Fruit fly (Drosophila melanogaster) whole organism, embryonic: ENCODE results near the gene Ubc6.

ENCODE experiments used
- CG10431 ChIP-seq: fragments of 200-800 bp; sonication (Bioruptor generic); optimal IDR thresholded peaks from 3 replicates; lab custom pipeline; 2018; ENCODE audit warnings: missing biosample characterization, mild to moderate bottlenecking, missing genetic modification characterization
- CG10959 ChIP-seq: fragments of 200-800 bp; sonication (Bioruptor generic); IDR thresholded peaks from 2 replicates; pipeline ENCODE4 v1.3.6; 2022; ENCODE audit warnings: missing biosample characterization, missing genetic modification characterization
- CG11696 ChIP-seq: fragments of 200-800 bp; sonication (Bioruptor generic); IDR thresholded peaks from 2 replicates; pipeline ENCODE4 v1.3.6; 2022; ENCODE audit warnings: missing biosample characterization, missing genetic modification characterization
- CG12219 ChIP-seq: fragments of 200-800 bp; sonication (Bioruptor generic); optimal IDR thresholded peaks from 3 replicates; lab custom pipeline; 2018; ENCODE audit warnings: missing biosample characterization, mild to moderate bottlenecking, missing genetic modification characterization
- CG12942 ChIP-seq: fragments of 200-800 bp; sonication (Bioruptor generic); optimal IDR thresholded peaks from 3 replicates; lab custom pipeline; 2016; ENCODE audit warnings: missing biosample characterization, missing genetic modification characterization
- CG13894 ChIP-seq: fragments of 200-800 bp; sonication (Bioruptor generic); optimal IDR thresholded peaks from 3 replicates; lab custom pipeline; 2018; ENCODE audit warnings: missing biosample characterization, mild to moderate bottlenecking, missing genetic modification characterization, moderate library complexity
- CG15269 ChIP-seq: fragments of 200-800 bp; sonication (Bioruptor generic); optimal IDR thresholded peaks from 2 replicates; lab custom pipeline; 2018; ENCODE audit warnings: missing biosample characterization, mild to moderate bottlenecking, missing genetic modification characterization, moderate library complexity
- CG1603 ChIP-seq: fragments of 200-800 bp; sonication (Bioruptor generic); optimal IDR thresholded peaks from 2 replicates; lab custom pipeline; 2019; ENCODE audit warnings: missing biosample characterization, mild to moderate bottlenecking, missing genetic modification characterization, moderate library complexity
- CG17186 ChIP-seq: fragments of 200-800 bp; sonication (Bioruptor generic); optimal IDR thresholded peaks from 3 replicates; lab custom pipeline; 2017; ENCODE audit warnings: missing biosample characterization, missing genetic modification reagents, missing genetic modification characterization
- CG17361 ChIP-seq: fragments of 200-800 bp; sonication (Bioruptor generic); IDR thresholded peaks from 3 replicates; pipeline ENCODE4 v1.3.6; 2022; ENCODE audit warnings: missing biosample characterization, missing genetic modification characterization
- CG17802 ChIP-seq: fragments of 200-800 bp; sonication (Bioruptor generic); optimal IDR thresholded peaks from 2 replicates; lab custom pipeline; 2018; ENCODE audit warnings: missing biosample characterization, mild to moderate bottlenecking, missing genetic modification characterization, moderate library complexity
- CG18476 ChIP-seq: fragments of 200-800 bp; sonication (Bioruptor generic); optimal IDR thresholded peaks from 2 replicates; lab custom pipeline; 2016; ENCODE audit warnings: missing biosample characterization, mild to moderate bottlenecking, missing genetic modification characterization
- CG6854 ChIP-seq: fragments of 200-800 bp; sonication (Bioruptor generic); optimal IDR thresholded peaks from 3 replicates; lab custom pipeline; 2017; ENCODE audit warnings: missing biosample characterization, mild to moderate bottlenecking, missing genetic modification characterization
- CG7963 ChIP-seq: fragments of 200-800 bp; sonication (Bioruptor generic); IDR thresholded peaks from 3 replicates; pipeline ENCODE4 v1.3.6; 2022; ENCODE audit warnings: missing biosample characterization, missing genetic modification characterization; ENCODE audit not compliant: partially characterized antibody
- CG8359 ChIP-seq: fragments of 200-800 bp; sonication (Bioruptor generic); optimal IDR thresholded peaks from 2 replicates; lab custom pipeline; 2017; ENCODE audit warnings: missing biosample characterization, mild to moderate bottlenecking, missing genetic modification characterization, borderline replicate concordance
- CoRest ChIP-seq: fragments of 200-800 bp; sonication (Bioruptor generic); optimal IDR thresholded peaks from 3 replicates; lab custom pipeline; 2018; ENCODE audit warnings: missing biosample characterization, mild to moderate bottlenecking, missing genetic modification characterization, moderate library complexity
- Ets97D ChIP-seq: fragments of 200-800 bp; sonication (Bioruptor generic); optimal IDR thresholded peaks from 3 replicates; lab custom pipeline; 2016; ENCODE audit warnings: missing biosample characterization, missing genetic modification characterization
- Fer3 ChIP-seq: fragments of 200-800 bp; sonication (Bioruptor generic); optimal IDR thresholded peaks from 2 replicates; lab custom pipeline; 2018; ENCODE audit warnings: missing biosample characterization, mild to moderate bottlenecking, missing genetic modification characterization, moderate library complexity
- HmgD ChIP-seq: fragments of 200-800 bp; sonication (Bioruptor generic); optimal IDR thresholded peaks from 3 replicates; lab custom pipeline; 2016; ENCODE audit warnings: missing biosample characterization, missing genetic modification characterization
- Jarid2 ChIP-seq: fragments of 200-800 bp; sonication (Bioruptor generic); optimal IDR thresholded peaks from 3 replicates; lab custom pipeline; 2017; ENCODE audit warnings: mild to moderate bottlenecking, missing biosample characterization, missing genetic modification reagents, missing genetic modification characterization
- MTF-1 ChIP-seq: fragments of 200-800 bp; sonication (Bioruptor generic); optimal IDR thresholded peaks from 2 replicates; lab custom pipeline; 2018; ENCODE audit warnings: missing biosample characterization, mild to moderate bottlenecking, missing genetic modification characterization, borderline replicate concordance
- Med ChIP-seq: fragments of 200-800 bp; sonication (Bioruptor generic); peaks from one replicate; lab custom pipeline; 2016; ENCODE audit warnings: missing biosample characterization, missing genetic modification characterization, mild to moderate bottlenecking, inconsistent platforms, moderate library complexity
- Meics ChIP-seq: fragments of 200-800 bp; sonication (Bioruptor generic); optimal IDR thresholded peaks from 2 replicates; lab custom pipeline; 2017; ENCODE audit warnings: missing biosample characterization, mild to moderate bottlenecking, missing genetic modification characterization
- Mrtf ChIP-seq: fragments of 200-800 bp; sonication (Bioruptor generic); IDR thresholded peaks from 3 replicates; pipeline ENCODE4 v1.3.6; 2022; ENCODE audit warnings: missing biosample characterization, missing genetic modification characterization
- PHDP ChIP-seq: fragments of 200-800 bp; sonication (Bioruptor generic); optimal IDR thresholded peaks from 3 replicates; lab custom pipeline; 2018; ENCODE audit warnings: missing biosample characterization, mild to moderate bottlenecking, missing genetic modification characterization, moderate library complexity
- Pdp1 ChIP-seq, 2 experiments: fragments of 200-800 bp; sonication (Bioruptor generic); optimal IDR thresholded peaks; 3 replicates each; lab custom pipeline; 2016; ENCODE audit warnings: missing biosample characterization in 2 of 2, missing genetic modification characterization in 2 of 2, mild to moderate bottlenecking in 1 of 2, moderate library complexity in 1 of 2
- Side ChIP-seq: fragments of 200-800 bp; sonication (Bioruptor generic); optimal IDR thresholded peaks from 2 replicates; lab custom pipeline; 2016; ENCODE audit warnings: missing biosample characterization, missing genetic modification characterization
- Sox100B ChIP-seq: fragments of 200-800 bp; sonication (Bioruptor generic); optimal IDR thresholded peaks from 3 replicates; lab custom pipeline; 2018; ENCODE audit warnings: missing biosample characterization, mild to moderate bottlenecking, missing genetic modification characterization
- Spps ChIP-seq: fragments of 200-800 bp; sonication (Bioruptor generic); optimal IDR thresholded peaks from 2 replicates; lab custom pipeline; 2018; ENCODE audit warnings: missing biosample characterization, mild to moderate bottlenecking, missing genetic modification characterization
- ab ChIP-seq: fragments of 200-800 bp; sonication (Bioruptor generic); optimal IDR thresholded peaks from 2 replicates; lab custom pipeline; 2016; ENCODE audit warnings: missing biosample characterization, missing genetic modification characterization
- abd-A ChIP-seq: fragments of 200-800 bp; sonication (Bioruptor generic); optimal IDR thresholded peaks from 3 replicates; lab custom pipeline; 2019; ENCODE audit warnings: missing biosample characterization, mild to moderate bottlenecking, missing genetic modification characterization, moderate library complexity
- cad ChIP-seq: fragments of >200 bp; optimal IDR thresholded peaks from 2 replicates; lab custom pipeline; 2017; ENCODE audit warnings: missing biosample characterization, missing genetic modification characterization
- crc ChIP-seq: fragments of 200-800 bp; sonication (Bioruptor generic); optimal IDR thresholded peaks from 2 replicates; lab custom pipeline; 2016; ENCODE audit warnings: missing biosample characterization, missing genetic modification characterization
- crol ChIP-seq: fragments of 200-800 bp; sonication (Bioruptor generic); IDR thresholded peaks from 2 replicates; pipeline ENCODE4 v1.3.6; 2022; ENCODE audit warnings: missing biosample characterization, missing genetic modification characterization
- disco-r ChIP-seq: fragments of 200-800 bp; sonication (Bioruptor generic); optimal IDR thresholded peaks from 2 replicates; lab custom pipeline; 2016; ENCODE audit warnings: missing biosample characterization, missing genetic modification characterization
- exex ChIP-seq: fragments of 200-800 bp; sonication (Bioruptor generic); optimal IDR thresholded peaks from 4 replicates; lab custom pipeline; 2018; ENCODE audit warnings: missing biosample characterization, mild to moderate bottlenecking, missing genetic modification characterization, moderate library complexity
- gce ChIP-seq: fragments of 200-800 bp; sonication (Bioruptor generic); IDR thresholded peaks from 3 replicates; pipeline ENCODE4 v1.3.6; 2022; ENCODE audit warnings: missing biosample characterization, missing genetic modification characterization
- gem ChIP-seq: fragments of 200-800 bp; sonication (Bioruptor generic); optimal IDR thresholded peaks from 2 replicates; lab custom pipeline; 2019; ENCODE audit warnings: missing biosample characterization, mild to moderate bottlenecking, missing genetic modification characterization, moderate library complexity
- gsb-n ChIP-seq: fragments of 200-800 bp; sonication (Bioruptor generic); optimal IDR thresholded peaks from 3 replicates; lab custom pipeline; 2018; ENCODE audit warnings: missing biosample characterization, mild to moderate bottlenecking, missing genetic modification characterization
- inv ChIP-seq: fragments of 200-800 bp; sonication (Bioruptor generic); IDR thresholded peaks from 2 replicates; pipeline ENCODE4 v1.3.6; 2022; ENCODE audit warnings: missing biosample characterization, missing genetic modification characterization; ENCODE audit not compliant: partially characterized antibody
- kni ChIP-seq: fragments of 200-800 bp; sonication (Bioruptor generic); optimal IDR thresholded peaks from 3 replicates; lab custom pipeline; 2017; ENCODE audit warnings: mild to moderate bottlenecking, missing biosample characterization, missing genetic modification reagents, missing genetic modification characterization
- nerfin-1 ChIP-seq: fragments of 200-800 bp; sonication (Bioruptor generic); optimal IDR thresholded peaks from 3 replicates; lab custom pipeline; 2019; ENCODE audit warnings: missing biosample characterization, mild to moderate bottlenecking, missing genetic modification characterization, moderate library complexity
- pan ChIP-seq, 4 experiments: fragments of >200 bp in 3 of 4; fragments of 200-800 bp in 1 of 4; sonication (Bioruptor generic) in 1 of 4; optimal IDR thresholded peaks in 3 of 4; IDR thresholded peaks in 1 of 4; 2 replicates each; pipeline versions ENCODE4 v1.3.6 to Lab custom; 2017 to 2022; ENCODE audit warnings: missing biosample characterization in 2 of 4, missing genetic modification characterization in 2 of 4, mixed read lengths in 1 of 4
- pros ChIP-seq: fragments of 200-800 bp; sonication (Bioruptor generic); optimal IDR thresholded peaks from 3 replicates; lab custom pipeline; 2019; ENCODE audit warnings: missing biosample characterization, mild to moderate bottlenecking, missing genetic modification characterization, moderate library complexity
- repo ChIP-seq: fragments of 200-800 bp; sonication (Bioruptor generic); optimal IDR thresholded peaks from 2 replicates; lab custom pipeline; 2016; ENCODE audit warnings: missing biosample characterization, missing genetic modification characterization
- sd ChIP-seq: fragments of 200-800 bp; sonication (Bioruptor generic); optimal IDR thresholded peaks from 3 replicates; lab custom pipeline; 2018; ENCODE audit warnings: missing biosample characterization, mild to moderate bottlenecking, missing genetic modification characterization, moderate library complexity
- sim ChIP-seq: fragments of 200-800 bp; sonication (Bioruptor generic); IDR thresholded peaks from 2 replicates; pipeline ENCODE4 v1.3.6; 2022; ENCODE audit warnings: missing biosample characterization, missing genetic modification characterization
- sr ChIP-seq: fragments of 200-800 bp; sonication (Bioruptor generic); IDR thresholded peaks from 3 replicates; pipeline ENCODE4 v1.3.6; 2022; ENCODE audit warnings: missing biosample characterization, missing genetic modification characterization
- tgo ChIP-seq: fragments of 200-800 bp; sonication (Bioruptor generic); IDR thresholded peaks from 3 replicates; pipeline ENCODE4 v1.3.6; 2022; ENCODE audit warnings: missing biosample characterization, missing genetic modification characterization

The Ubc6 gene

dm6 chr3R:4986666-4987065 lies 34.2 kb upstream of the Ubc6 start:
- no peak for TF ChIP-seq pros
- TF ChIP-seq Spps: no peak
- peak in 1 of 2 experiments; percentile 40 for TF ChIP-seq Pdp1 (GFP tag; optimal IDR thresholded peaks at IDR 0.05; lab: Kevin White, UChicago)
- 0 out of 3 replicates have a peak, but pooled peaks have one; percentile 32 for TF ChIP-seq CG7963
- TF ChIP-seq exex (tag; lab: Kevin White, UChicago): no peak
- TF ChIP-seq cad (GFP tag; lab: Kevin White, UChicago): no peak
- peak; percentile 59 for TF ChIP-seq Med (GFP tag; lab: Kevin White, UChicago)
- no peak for TF ChIP-seq Sox100B (GFP tag; lab: Kevin White, UChicago)
- TF ChIP-seq crol (GFP tag; lab: Robert Waterston, UW): peak; percentile 66
- no peak for TF ChIP-seq Side
- peak; percentile 27; the same call in 1 of the 3 replicates for TF ChIP-seq sr
- no peak for TF ChIP-seq pan (optimal IDR thresholded peaks at IDR 0.05; lab: Kevin White, UChicago)
- TF ChIP-seq pan (GFP tag; optimal IDR thresholded peaks at IDR 0.05 in 1 of 2, IDR thresholded peaks at IDR 0.05 in 1 of 2): peak in 1 of 2 experiments; percentile 7
- TF ChIP-seq repo (GFP tag; lab: Kevin White, UChicago): no peak
- TF ChIP-seq sd (tag; lab: Kevin White, UChicago): peak; percentile 45
- TF ChIP-seq PHDP (tag; lab: Kevin White, UChicago): no peak
- no peak for TF ChIP-seq CG8359
- TF ChIP-seq sim: 0 out of 2 replicates have a peak, but pooled peaks have one; percentile 24

- TF ChIP-seq nerfin-1 (tag; lab: Kevin White, UChicago) (peak; percentile 59), CG12219 (GFP tag; lab: Kevin White, UChicago) (no peak), inv (GFP tag; lab: Robert Waterston, UW) (no peak), pros (peak; percentile 88), gce (GFP tag; lab: Robert Waterston, UW) (no peak), crc (GFP tag; lab: Kevin White, UChicago) (no peak), CG17361 (0 out of 3 replicates have a peak, but pooled peaks have one; percentile 9), abd-A (peak; percentile 41), Meics (GFP tag; lab: Kevin White, UChicago) (no peak), disco-r (GFP tag; lab: Kevin White, UChicago) (no peak), CG6854 (GFP tag; lab: Kevin White, UChicago) (no peak), Ets97D (no peak), CoRest (tag; lab: Kevin White, UChicago) (no peak), CG10431 (GFP tag; lab: Kevin White, UChicago) (no peak), CG17802 (tag; lab: Kevin White, UChicago) (no peak), CG13894 (tag; lab: Kevin White, UChicago) (peak; percentile 42), kni (GFP tag; lab: Kevin White, UChicago) (peak; percentile 9), cad (GFP tag; lab: Kevin White, UChicago) (peak; percentile 9), Jarid2 (GFP tag; lab: Kevin White, UChicago) (no peak), Med (GFP tag; lab: Kevin White, UChicago) (peak; percentile 77), CG15269 (tag; lab: Kevin White, UChicago) (no peak), gem (tag; lab: Kevin White, UChicago) (no peak), CG1603 (no peak), ab (no peak), Mrtf (GFP tag; lab: Robert Waterston, UW) (no peak), CG10959 (GFP tag; lab: Robert Waterston, UW) (no peak), MTF-1 (GFP tag; lab: Kevin White, UChicago) (no peak), CG11696 (0 out of 2 replicates have a peak, but pooled peaks have one; percentile 12), CG18476 (GFP tag; lab: Kevin White, UChicago) (no peak), CG12942 (no peak), CG17186 (GFP tag; lab: Kevin White, UChicago) (no peak), Fer3 (tag; lab: Kevin White, UChicago) (no peak), HmgD (GFP tag; lab: Kevin White, UChicago) (no peak), gsb-n (peak; percentile 20), tgo (GFP tag; lab: Robert Waterston, UW) (no peak)
Measured at dm6 chr3R:4984688-4985087, 32.2 kb upstream of the Ubc6 start.
